Worm (Caenorhabditis elegans): Measurements from ENCODE around the gene C38H2.3.

DNA sequence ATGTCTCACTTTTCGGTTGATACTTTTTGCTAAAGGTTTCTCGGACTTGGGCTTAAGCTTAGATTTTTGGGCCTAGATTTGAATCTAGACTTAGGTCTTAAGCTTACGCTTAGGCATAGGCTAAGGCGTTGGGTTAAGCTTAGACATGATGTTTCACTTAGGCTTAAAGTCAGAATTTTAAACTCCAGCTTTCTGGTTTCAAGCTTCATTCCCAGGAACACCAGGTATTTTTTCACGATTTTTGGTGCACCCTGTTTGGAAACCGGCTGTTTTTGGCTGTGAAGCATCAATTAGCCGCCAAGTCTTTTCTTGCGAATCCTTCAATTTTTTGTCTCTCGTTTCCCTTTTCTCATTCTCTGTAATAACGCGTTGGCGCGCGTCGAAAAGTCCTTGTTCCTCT lies 12.5 kb downstream of the C38H2.3 start:
- TF ChIP-seq sem-2 (GFP tag; optimal IDR thresholded peaks at IDR 0.05) (no peak), flh-1 (GFP tag; optimal IDR thresholded peaks at IDR 0.05) (no peak), nhr-76 (tag; optimal IDR thresholded peaks at IDR 0.05) (no peak), unc-62 (GFP tag; optimal IDR thresholded peaks at IDR 0.05) (no peak), nhr-12 (tag; optimal IDR thresholded peaks at IDR 0.05) (no peak), lsy-2 (tag; optimal IDR thresholded peaks at IDR 0.05) (no peak), lin-13 (tag; optimal IDR thresholded peaks at IDR 0.05) (no peak), ham-2 (GFP tag; optimal IDR thresholded peaks at IDR 0.05) (no peak), snpc-4 (tag; optimal IDR thresholded peaks at IDR 0.05) (no peak), pha-4 (tag; optimal IDR thresholded peaks at IDR 0.05) (no peak), zip-8 (tag; optimal IDR thresholded peaks at IDR 0.05) (no peak)
